Fruit fly (Drosophila melanogaster): Measurements from ENCODE around the gene ouib.
A peak's percentile ranks its signal among the peaks of the same experiment; 100 is the strongest.

The ouib gene

dm6 chr3R:8746354-8746753 lies 21.1 kb downstream of the ouib start (continued):
- no peak for TF ChIP-seq CG13296 (GFP tag; optimal IDR thresholded peaks at IDR 0.05)
- TF ChIP-seq nerfin-2 (GFP tag; IDR thresholded peaks at IDR 0.05; ENCODE audit: partially characterized antibody), result no peak
- no peak for TF ChIP-seq CG6683 (GFP tag; optimal IDR thresholded peaks at IDR 0.05)
- TF ChIP-seq CG14860 (GFP tag; IDR thresholded peaks at IDR 0.05; ENCODE audit: partially characterized antibody), result no peak
- TF ChIP-seq CG3847 (GFP tag; IDR thresholded peaks at IDR 0.05), result no peak
- TF ChIP-seq CG5953 (GFP tag; IDR thresholded peaks at IDR 0.05), result no peak; the same call in 1 of the 2 replicates
- peak; percentile 69; the same call in 2 of the 3 replicates for TF ChIP-seq ci (GFP tag; IDR thresholded peaks at IDR 0.05)
- TF ChIP-seq CG17612 (GFP tag; IDR thresholded peaks at IDR 0.05), result no peak
- TF ChIP-seq CG8765 (GFP tag; IDR thresholded peaks at IDR 0.05), result peak; percentile 63
- 0 out of 3 replicates have a peak, but pooled peaks have one; percentile 26 for TF ChIP-seq gce (GFP tag; IDR thresholded peaks at IDR 0.05)
- TF ChIP-seq CG13624 (GFP tag; optimal IDR thresholded peaks at IDR 0.05), result no peak
- peak; percentile 91 for TF ChIP-seq zen (tag; optimal IDR thresholded peaks at IDR 0.05)
- peak; percentile 38 for TF ChIP-seq run (tag; optimal IDR thresholded peaks at IDR 0.05)
- peak; percentile 20 for TF ChIP-seq CG6254 (GFP tag; optimal IDR thresholded peaks at IDR 0.05)
- no peak for TF ChIP-seq CG6765 (GFP tag; optimal IDR thresholded peaks at IDR 0.05)
- TF ChIP-seq CG32532 (GFP tag; IDR thresholded peaks at IDR 0.05), result peak; percentile 40; the same call in 1 of the 2 replicates
- TF ChIP-seq pfk (GFP tag; optimal IDR thresholded peaks at IDR 0.05), result no peak
- TF ChIP-seq dan (GFP tag; IDR thresholded peaks at IDR 0.05), result no peak
- TF ChIP-seq mld (GFP tag; IDR thresholded peaks at IDR 0.05; ENCODE audit: partially characterized antibody), result no peak
- peak; percentile 23 for TF ChIP-seq CG12659 (GFP tag; optimal IDR thresholded peaks at IDR 0.05)
- peak; percentile 35 for TF ChIP-seq CG13123 (GFP tag; optimal IDR thresholded peaks at IDR 0.05)
- no peak for TF ChIP-seq sr (GFP tag; IDR thresholded peaks at IDR 0.05)
- no peak for TF ChIP-seq CG4328 (GFP tag; optimal IDR thresholded peaks at IDR 0.05)
- peak; percentile 56; the same call in 1 of the 2 replicates for TF ChIP-seq ara (GFP tag; IDR thresholded peaks at IDR 0.05)
- no peak for TF ChIP-seq emc (GFP tag; optimal IDR thresholded peaks at IDR 0.05)

- TF ChIP-seq gsb-n (tag; optimal IDR thresholded peaks at IDR 0.05), result peak; percentile 43
- TF ChIP-seq sna (GFP tag; IDR thresholded peaks at IDR 0.05; ENCODE audit: partially characterized antibody), result peak; percentile 50; the same call in 1 of the 2 replicates
- no peak for TF ChIP-seq emc (GFP tag; optimal IDR thresholded peaks at IDR 0.05)
- TF ChIP-seq CG8388 (GFP tag; optimal IDR thresholded peaks at IDR 0.05), result no peak
- peak; percentile 8 for TF ChIP-seq Dek (tag; optimal IDR thresholded peaks at IDR 0.05)
- peak; percentile 44 for TF ChIP-seq CoRest (tag; optimal IDR thresholded peaks at IDR 0.05)
- 0 out of 2 replicates have a peak, but pooled peaks have one; percentile 18 for TF ChIP-seq CG31224 (GFP tag; IDR thresholded peaks at IDR 0.05)
- TF ChIP-seq CG1529 (GFP tag; optimal IDR thresholded peaks at IDR 0.05), result no peak
- peak; percentile 31 for TF ChIP-seq onecut (GFP tag; IDR thresholded peaks at IDR 0.05)
- no peak for TF ChIP-seq CG14965 (GFP tag; optimal IDR thresholded peaks at IDR 0.05; ENCODE audit: borderline replicate concordance)
- TF ChIP-seq CG9609 (GFP tag; optimal IDR thresholded peaks at IDR 0.05), result no peak
- no peak for TF ChIP-seq Taf1 (GFP tag; IDR thresholded peaks at IDR 0.05)
- peak; percentile 56; the same call in 2 of the 3 replicates for TF ChIP-seq CG14860 (GFP tag; IDR thresholded peaks at IDR 0.05; ENCODE audit: partially characterized antibody)
- no peak for TF ChIP-seq Optix (GFP tag; IDR thresholded peaks at IDR 0.05)
- TF ChIP-seq Max (GFP tag; optimal IDR thresholded peaks at IDR 0.05), result no peak
- TF ChIP-seq CG32532 (GFP tag; IDR thresholded peaks at IDR 0.05), result 0 out of 2 replicates have a peak, but pooled peaks have one; percentile 9
- TF ChIP-seq BEAF-32 (GFP tag; optimal IDR thresholded peaks at IDR 0.05), result peak; percentile 81
- TF ChIP-seq chinmo (GFP tag; IDR thresholded peaks at IDR 0.05; ENCODE audit: partially characterized antibody), result peak; percentile 82; the same call in 2 of the 4 replicates
- no peak for TF ChIP-seq esg (GFP tag; conservative IDR thresholded peaks at IDR 0.05)
- TF ChIP-seq Kr (GFP tag; optimal IDR thresholded peaks at IDR 0.05), result no peak
- TF ChIP-seq NC2α (GFP tag; optimal IDR thresholded peaks at IDR 0.05), result no peak
- peak; percentile 11 for TF ChIP-seq CG15011 (GFP tag; optimal IDR thresholded peaks at IDR 0.05)
- TF ChIP-seq wek (GFP tag; optimal IDR thresholded peaks at IDR 0.05), result peak; percentile 16
- TF ChIP-seq CG7963 (GFP tag; IDR thresholded peaks at IDR 0.05; ENCODE audit: partially characterized antibody), result peak; percentile 71
- peak; percentile 17 for TF ChIP-seq org-1 (GFP tag; optimal IDR thresholded peaks at IDR 0.05)
- peak in 1 of 3 experiments; percentile 1 for TF ChIP-seq lola (GFP tag; optimal IDR thresholded peaks at IDR 0.05)
Measured at dm6 chr3R:8747134-8747870, 22.0 kb downstream of the ouib start, which contains the start of the genes CG9801 and Nasp. Gene CG9801, minus strand, starts transcription at chr3R:8747675. Gene Nasp, plus strand, starts transcription at chr3R:8747798.
